Fruit fly (Drosophila melanogaster) whole organism, embryonic: ENCODE results near the gene Cep97.
A peak's percentile ranks its signal among the peaks of the same experiment; 100 is the strongest.

Experiments used
- CG10959 ChIP-seq: fragments of 200-800 bp; sonication (Bioruptor generic); IDR thresholded peaks from 2 replicates; pipeline ENCODE4 v1.3.6; 2022; ENCODE audit warnings: missing biosample characterization, missing genetic modification characterization
- CG12155 ChIP-seq: fragments of 200-800 bp; sonication (Bioruptor generic); optimal IDR thresholded peaks from 3 replicates; lab custom pipeline; 2016; ENCODE audit warnings: missing biosample characterization, missing genetic modification characterization
- CG1233 ChIP-seq: fragments of 200-800 bp; sonication (Bioruptor generic); optimal IDR thresholded peaks from 4 replicates; lab custom pipeline; 2018; ENCODE audit warnings: missing biosample characterization, mild to moderate bottlenecking, missing genetic modification characterization
- CG12391 ChIP-seq: fragments of 200-800 bp; sonication (Bioruptor generic); optimal IDR thresholded peaks from 3 replicates; lab custom pipeline; 2018; ENCODE audit warnings: missing biosample characterization, mild to moderate bottlenecking, missing genetic modification characterization, moderate library complexity
- CG12744 ChIP-seq: fragments of 200-800 bp; sonication (Bioruptor generic); optimal IDR thresholded peaks from 2 replicates; lab custom pipeline; 2016; ENCODE audit warnings: missing biosample characterization, missing genetic modification characterization
- CG12942 ChIP-seq: fragments of 200-800 bp; sonication (Bioruptor generic); optimal IDR thresholded peaks from 3 replicates; lab custom pipeline; 2016; ENCODE audit warnings: missing biosample characterization, missing genetic modification characterization
- CG13123 ChIP-seq: fragments of 200-800 bp; sonication (Bioruptor generic); optimal IDR thresholded peaks from 2 replicates; lab custom pipeline; 2016; ENCODE audit warnings: missing biosample characterization, missing genetic modification characterization
- CG16813 ChIP-seq: fragments of 200-800 bp; sonication (Bioruptor generic); IDR thresholded peaks from 3 replicates; pipeline ENCODE4 v1.3.6; 2022; ENCODE audit warnings: missing biosample characterization, missing genetic modification characterization; ENCODE audit not compliant: partially characterized antibody
- CG16863 ChIP-seq: fragments of 200-800 bp; sonication (Bioruptor generic); optimal IDR thresholded peaks from 3 replicates; lab custom pipeline; 2016; ENCODE audit warnings: missing biosample characterization, missing genetic modification characterization
- CG2120 ChIP-seq: fragments of 200-800 bp; sonication (Bioruptor generic); optimal IDR thresholded peaks from 3 replicates; lab custom pipeline; 2016; ENCODE audit warnings: missing biosample characterization, missing genetic modification characterization
- CG30431 ChIP-seq: fragments of 200-800 bp; sonication (Bioruptor generic); optimal IDR thresholded peaks from 2 replicates; lab custom pipeline; 2017; ENCODE audit warnings: missing biosample characterization, missing genetic modification characterization
- CG3065 ChIP-seq: fragments of 200-800 bp; sonication (Bioruptor generic); optimal IDR thresholded peaks from 2 replicates; lab custom pipeline; 2016; ENCODE audit warnings: missing biosample characterization, missing genetic modification characterization
- CG32772 ChIP-seq: fragments of 200-800 bp; sonication (Bioruptor generic); IDR thresholded peaks from 2 replicates; pipeline ENCODE4 v1.3.6; 2022; ENCODE audit warnings: missing biosample characterization, missing genetic modification characterization
- CG4328 ChIP-seq: fragments of 200-800 bp; sonication (Bioruptor generic); optimal IDR thresholded peaks from 3 replicates; lab custom pipeline; 2017; ENCODE audit warnings: missing biosample characterization, missing genetic modification reagents, missing genetic modification characterization
- CG6272 ChIP-seq: fragments of 200-800 bp; sonication (Bioruptor generic); IDR thresholded peaks from 2 replicates; pipeline ENCODE4 v1.3.6; 2022; ENCODE audit warnings: missing biosample characterization, missing genetic modification characterization
- CG7928 ChIP-seq: fragments of 200-800 bp; sonication (Bioruptor generic); optimal IDR thresholded peaks from 2 replicates; lab custom pipeline; 2017; ENCODE audit warnings: missing biosample characterization, mild to moderate bottlenecking, missing genetic modification characterization
- CG8765 ChIP-seq: fragments of 200-800 bp; sonication (Bioruptor generic); IDR thresholded peaks from 2 replicates; pipeline ENCODE4 v1.3.6; 2022; ENCODE audit warnings: missing biosample characterization, missing genetic modification characterization
- CG9797 ChIP-seq: fragments of 200-800 bp; sonication (Bioruptor generic); optimal IDR thresholded peaks from 3 replicates; lab custom pipeline; 2018; ENCODE audit warnings: missing biosample characterization, mild to moderate bottlenecking, missing genetic modification characterization
- CG9817 ChIP-seq: fragments of 200-800 bp; sonication (Bioruptor generic); optimal IDR thresholded peaks from 2 replicates; lab custom pipeline; 2018; ENCODE audit warnings: missing biosample characterization, mild to moderate bottlenecking, missing genetic modification characterization, moderate library complexity
- D ChIP-seq, 2 experiments: fragments of 200-800 bp in 1 of 2; fragments of >200 bp in 1 of 2; sonication (Bioruptor generic) in 1 of 2; optimal IDR thresholded peaks; 2 replicates in 1 of 2; 3 replicates in 1 of 2; lab custom pipeline; 2017; ENCODE audit warnings: mild to moderate bottlenecking in 1 of 2, missing biosample characterization in 1 of 2, missing genetic modification characterization in 1 of 2, missing genetic modification reagents in 1 of 2
- Drgx ChIP-seq: fragments of 200-800 bp; sonication (Bioruptor generic); IDR thresholded peaks from 2 replicates; pipeline ENCODE4 v1.3.6; 2022; ENCODE audit warnings: missing biosample characterization, missing genetic modification characterization
- Ets65A ChIP-seq: fragments of 200-800 bp; sonication (Bioruptor generic); peaks from one replicate; lab custom pipeline; 2016; ENCODE audit warnings: missing biosample characterization, missing genetic modification characterization
- Ets97D ChIP-seq: fragments of 200-800 bp; sonication (Bioruptor generic); optimal IDR thresholded peaks from 3 replicates; lab custom pipeline; 2016; ENCODE audit warnings: missing biosample characterization, missing genetic modification characterization
- H15 ChIP-seq: fragments of 200-800 bp; sonication (Bioruptor generic); IDR thresholded peaks from 3 replicates; pipeline ENCODE4 v1.3.6; 2022; ENCODE audit warnings: missing biosample characterization, missing genetic modification characterization
- HLH3B ChIP-seq: fragments of 200-800 bp; sonication (Bioruptor generic); IDR thresholded peaks from 2 replicates; pipeline ENCODE4 v1.3.6; 2022; ENCODE audit warnings: missing biosample characterization, missing genetic modification characterization
- HLHmδ ChIP-seq: fragments of 200-800 bp; sonication (Bioruptor generic); optimal IDR thresholded peaks from 2 replicates; lab custom pipeline; 2018; ENCODE audit warnings: missing biosample characterization, mild to moderate bottlenecking, missing genetic modification characterization, moderate library complexity
- Hand ChIP-seq: fragments of 200-800 bp; sonication (Bioruptor generic); optimal IDR thresholded peaks from 2 replicates; lab custom pipeline; 2017; ENCODE audit warnings: mild to moderate bottlenecking, missing biosample characterization, missing genetic modification reagents, missing genetic modification characterization
- Hey ChIP-seq: fragments of 200-800 bp; sonication (Bioruptor generic); optimal IDR thresholded peaks from 3 replicates; lab custom pipeline; 2018; ENCODE audit warnings: missing biosample characterization, mild to moderate bottlenecking, missing genetic modification characterization
- HmgD ChIP-seq: fragments of 200-800 bp; sonication (Bioruptor generic); optimal IDR thresholded peaks from 3 replicates; lab custom pipeline; 2016; ENCODE audit warnings: missing biosample characterization, missing genetic modification characterization
- Lim3 ChIP-seq: fragments of 200-800 bp; sonication (Bioruptor generic); IDR thresholded peaks from 2 replicates; pipeline ENCODE4 v1.3.6; 2022; ENCODE audit warnings: missing biosample characterization, missing genetic modification characterization
- NK7.1 ChIP-seq: fragments of 200-800 bp; sonication (Bioruptor generic); optimal IDR thresholded peaks from 3 replicates; lab custom pipeline; 2016; ENCODE audit warnings: missing biosample characterization, missing genetic modification characterization
- Spps ChIP-seq: fragments of 200-800 bp; sonication (Bioruptor generic); optimal IDR thresholded peaks from 2 replicates; lab custom pipeline; 2018; ENCODE audit warnings: missing biosample characterization, mild to moderate bottlenecking, missing genetic modification characterization
- Ssrp ChIP-seq: fragments of 200-800 bp; sonication (Bioruptor generic); optimal IDR thresholded peaks from 2 replicates; lab custom pipeline; 2018; ENCODE audit warnings: missing biosample characterization, mild to moderate bottlenecking, missing genetic modification characterization, moderate library complexity
- Usf ChIP-seq: fragments of 200-800 bp; sonication (Bioruptor generic); optimal IDR thresholded peaks from 2 replicates; lab custom pipeline; 2017; ENCODE audit warnings: missing genotype, missing biosample characterization, missing genetic modification characterization
- ara ChIP-seq: fragments of 200-800 bp; sonication (Bioruptor generic); IDR thresholded peaks from 2 replicates; pipeline ENCODE4 v1.3.6; 2022; ENCODE audit warnings: missing biosample characterization, missing genetic modification characterization
- bowl ChIP-seq: fragments of 200-800 bp; sonication (Bioruptor generic); IDR thresholded peaks from 2 replicates; pipeline ENCODE4 v1.3.6; 2022; ENCODE audit warnings: missing biosample characterization, missing genetic modification characterization
- crol ChIP-seq: fragments of 200-800 bp; sonication (Bioruptor generic); IDR thresholded peaks from 2 replicates; pipeline ENCODE4 v1.3.6; 2022; ENCODE audit warnings: missing biosample characterization, missing genetic modification characterization
- dati ChIP-seq: fragments of 200-800 bp; sonication (Bioruptor generic); IDR thresholded peaks from 2 replicates; pipeline ENCODE4 v1.3.6; 2022; ENCODE audit warnings: missing biosample characterization, missing genetic modification characterization
- emc ChIP-seq: fragments of 200-800 bp; sonication (Bioruptor generic); optimal IDR thresholded peaks from 2 replicates; lab custom pipeline; 2016; ENCODE audit warnings: missing biosample characterization, missing genetic modification characterization
- ems ChIP-seq: fragments of 200-800 bp; sonication (Bioruptor generic); optimal IDR thresholded peaks from 3 replicates; lab custom pipeline; 2016; ENCODE audit warnings: missing biosample characterization, missing genetic modification characterization
- eyg ChIP-seq: fragments of 200-800 bp; sonication (Bioruptor generic); optimal IDR thresholded peaks from 3 replicates; lab custom pipeline; 2016; ENCODE audit warnings: missing biosample characterization, missing genetic modification characterization
- fru ChIP-seq: fragments of >200 bp; optimal IDR thresholded peaks from 2 replicates; lab custom pipeline; 2017
- hb ChIP-seq: fragments of 200-800 bp; sonication (Bioruptor generic); IDR thresholded peaks from 3 replicates; pipeline ENCODE4 v1.3.6; 2022; ENCODE audit warnings: missing biosample characterization, missing genetic modification characterization; ENCODE audit not compliant: partially characterized antibody
- kay ChIP-seq: fragments of 200-800 bp; sonication (Bioruptor generic); optimal IDR thresholded peaks from 2 replicates; lab custom pipeline; 2016; ENCODE audit warnings: missing biosample characterization, missing genetic modification characterization
- lola ChIP-seq, 3 experiments: fragments of >200 bp in 2 of 3; fragments of 200-800 bp in 1 of 3; sonication (Bioruptor generic) in 1 of 3; optimal IDR thresholded peaks; 2 replicates each; lab custom pipeline; 2017 to 2019; ENCODE audit warnings: missing biosample characterization in 3 of 3, missing genetic modification characterization in 3 of 3, mild to moderate bottlenecking in 1 of 3, moderate library complexity in 1 of 3
- nom ChIP-seq: fragments of 200-800 bp; sonication (Bioruptor generic); optimal IDR thresholded peaks from 2 replicates; lab custom pipeline; 2017; ENCODE audit warnings: missing biosample characterization, missing genetic modification characterization, mild to moderate bottlenecking, moderate library complexity, missing genetic modification reagents
- pfk ChIP-seq: fragments of 200-800 bp; sonication (Bioruptor generic); optimal IDR thresholded peaks from 2 replicates; lab custom pipeline; 2018; ENCODE audit warnings: missing biosample characterization, mild to moderate bottlenecking, missing genetic modification characterization, moderate library complexity
- slou ChIP-seq: fragments of 200-800 bp; sonication (Bioruptor generic); optimal IDR thresholded peaks from 3 replicates; lab custom pipeline; 2016; ENCODE audit warnings: missing biosample characterization, missing genetic modification characterization
- tio ChIP-seq: fragments of 200-800 bp; sonication (Bioruptor generic); optimal IDR thresholded peaks from 2 replicates; lab custom pipeline; 2017; ENCODE audit warnings: missing biosample characterization, missing genetic modification characterization, inconsistent platforms
- toy ChIP-seq: fragments of 200-800 bp; sonication (Bioruptor generic); IDR thresholded peaks from 2 replicates; pipeline ENCODE4 v1.3.6; 2022; ENCODE audit warnings: missing biosample characterization, missing genetic modification characterization
- wek ChIP-seq: fragments of 200-800 bp; sonication (Bioruptor generic); optimal IDR thresholded peaks from 3 replicates; lab custom pipeline; 2018; ENCODE audit warnings: missing biosample characterization, mild to moderate bottlenecking, missing genetic modification characterization, moderate library complexity

Cep97 gene

dm6 chr2L:3832249-3832675, 35.2 kb upstream of the Cep97 start (continued):
- no peak for TF ChIP-seq D (optimal IDR thresholded peaks at IDR 0.05; lab: Kevin White, UChicago)
- peak; percentile 99 for TF ChIP-seq D (GFP tag; optimal IDR thresholded peaks at IDR 0.05; lab: Kevin White, UChicago)
- TF ChIP-seq CG2120 (GFP tag; lab: Kevin White, UChicago): peak; percentile 76
- peak; percentile 90 for TF ChIP-seq wek (GFP tag; lab: Kevin White, UChicago)
- TF ChIP-seq Spps (tag; lab: Kevin White, UChicago): peak; percentile 97
- TF ChIP-seq CG12942 (GFP tag; lab: Kevin White, UChicago): peak; percentile 94
- TF ChIP-seq Lim3 (GFP tag; lab: Robert Waterston, UW): peak; percentile 77
- peak; percentile 94 for TF ChIP-seq H15 (GFP tag; lab: Robert Waterston, UW)
- 0 out of 3 replicates have a peak, but pooled peaks have one; percentile 34 for TF ChIP-seq CG16813 (GFP tag; lab: Robert Waterston, UW)
- peak; percentile 93 for TF ChIP-seq CG13123 (GFP tag; lab: Kevin White, UChicago)
- TF ChIP-seq Ssrp (tag; lab: Kevin White, UChicago): peak; percentile 97
- TF ChIP-seq CG30431 (GFP tag; lab: Kevin White, UChicago): peak; percentile 99
- TF ChIP-seq crol: peak; percentile 93
- peak; percentile 82 for TF ChIP-seq emc
- peak; percentile 95 for TF ChIP-seq CG32772
- peak; percentile 94 for TF ChIP-seq Usf (GFP tag; lab: Kevin White, UChicago)
- TF ChIP-seq CG8765 (GFP tag; lab: Robert Waterston, UW): peak; percentile 96
- peak; percentile 98 for TF ChIP-seq ara (GFP tag; lab: Robert Waterston, UW)
- TF ChIP-seq CG1233 (GFP tag; lab: Kevin White, UChicago): peak; percentile 96
- peak; percentile 81 for TF ChIP-seq CG4328 (GFP tag; lab: Kevin White, UChicago)
- peak; percentile 96 for TF ChIP-seq kay (GFP tag; lab: Kevin White, UChicago)
- TF ChIP-seq CG7928 (GFP tag; lab: Kevin White, UChicago): peak; percentile 46
- TF ChIP-seq HLHmδ (GFP tag; lab: Kevin White, UChicago): peak; percentile 95
- TF ChIP-seq toy (GFP tag; lab: Robert Waterston, UW): peak; percentile 80
- TF ChIP-seq CG16863 (GFP tag; lab: Kevin White, UChicago): peak; percentile 97
- TF ChIP-seq CG9797 (GFP tag; lab: Kevin White, UChicago): peak; percentile 73
- peak; percentile 96 for TF ChIP-seq Hey
- TF ChIP-seq Ets97D (GFP tag; lab: Kevin White, UChicago): peak; percentile 89
- TF ChIP-seq nom (GFP tag; lab: Kevin White, UChicago): no peak
- TF ChIP-seq dati (GFP tag; lab: Robert Waterston, UW): peak; percentile 94
- TF ChIP-seq CG3065: peak; percentile 96
- peak; percentile 91 for TF ChIP-seq CG12744 (GFP tag; lab: Kevin White, UChicago)
- TF ChIP-seq slou (GFP tag; lab: Kevin White, UChicago): peak; percentile 93
- TF ChIP-seq fru: no peak
- no peak for TF ChIP-seq hb (GFP tag; lab: Robert Waterston, UW)
- TF ChIP-seq NK7.1 (GFP tag; lab: Kevin White, UChicago): peak; percentile 94
- peak; percentile 83 for TF ChIP-seq bowl (GFP tag; lab: Robert Waterston, UW)
- peak; percentile 98 for TF ChIP-seq CG10959
- peak; percentile 92 for TF ChIP-seq CG9817 (tag; lab: Kevin White, UChicago)
- TF ChIP-seq Ets65A (GFP tag; lab: Kevin White, UChicago): peak; percentile 100
- peak; percentile 50; the same call in 1 of the 2 replicates for TF ChIP-seq Drgx (GFP tag; lab: Robert Waterston, UW)
- peak; percentile 97 for TF ChIP-seq ems
- TF ChIP-seq pfk (GFP tag; lab: Kevin White, UChicago): no peak
- peak; percentile 93 for TF ChIP-seq CG12155 (GFP tag; lab: Kevin White, UChicago)
- peak; percentile 82 for TF ChIP-seq HmgD (GFP tag; lab: Kevin White, UChicago)
- peak; percentile 96 for TF ChIP-seq HLH3B (GFP tag; lab: Robert Waterston, UW)
- TF ChIP-seq Hand: no peak
- peak; percentile 84 for TF ChIP-seq eyg (GFP tag; lab: Kevin White, UChicago)
- peak; percentile 89 for TF ChIP-seq CG6272 (GFP tag; lab: Robert Waterston, UW)
- TF ChIP-seq CG12391 (tag; lab: Kevin White, UChicago): peak; percentile 97
- peak in 1 of 3 experiments; percentile 98 for TF ChIP-seq lola (GFP tag; optimal IDR thresholded peaks at IDR 0.05; lab: Kevin White, UChicago)
- TF ChIP-seq tio: peak; percentile 95
